Fruit fly (Drosophila melanogaster) ovary, adult (tissue): ENCODE results near the gene put.

ENCODE experiments used
- CG17801 ChIP-seq: fragments of 200-800 bp; optimal IDR thresholded peaks from 2 replicates; lab custom pipeline; 2019; ENCODE audit warnings: missing biosample characterization, mild to moderate bottlenecking, missing genetic modification characterization, moderate library complexity; ENCODE audit not compliant: partially characterized antibody

Gene put

DNA sequence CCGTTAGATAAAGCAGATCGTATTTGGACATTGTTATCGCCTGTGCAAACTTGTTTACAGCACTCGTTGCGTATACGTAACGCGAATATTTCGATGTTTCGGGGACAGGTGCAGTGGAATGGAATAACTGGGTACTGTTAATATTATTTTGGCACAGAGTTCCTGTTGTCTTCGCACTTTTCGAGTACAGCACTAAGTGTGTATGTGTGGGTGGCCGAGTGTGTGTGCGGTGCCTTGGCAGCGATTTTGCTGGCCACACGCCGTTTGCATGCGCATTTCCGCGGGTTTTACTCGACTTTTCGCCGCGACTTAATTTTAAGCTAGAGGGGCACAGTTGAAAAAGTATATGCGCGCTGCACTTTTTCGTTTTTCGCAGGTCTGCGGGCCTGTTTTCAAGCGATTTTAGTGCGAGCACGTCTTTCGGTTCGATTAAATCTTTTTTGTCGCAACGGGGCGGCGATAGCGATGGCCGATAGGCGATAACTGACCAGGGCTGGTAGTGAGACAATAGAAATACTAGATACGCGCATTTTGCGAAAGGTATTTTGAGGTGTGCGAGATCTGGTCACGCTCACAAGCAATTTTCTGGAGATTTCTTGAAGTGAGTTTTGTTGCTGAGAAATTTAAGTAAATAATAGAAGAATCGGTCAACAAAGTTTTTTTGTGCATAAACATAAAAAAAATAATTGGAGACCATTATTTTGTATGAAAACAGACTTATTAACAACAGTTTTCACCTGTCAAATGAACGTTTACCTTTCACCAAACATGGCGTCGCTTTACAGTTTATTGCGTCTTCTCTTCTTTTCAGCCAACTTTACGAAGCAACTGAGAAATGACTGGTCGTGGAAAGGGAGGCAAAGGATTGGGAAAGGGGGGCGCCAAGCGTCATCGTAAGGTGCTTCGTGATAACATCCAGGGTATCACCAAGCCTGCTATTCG lies at the start of gene put, which contains the start of gene His4r:
Gene put, minus strand, starts transcription at position 489 of the 942 bp plus-strand sequence.
Gene His4r, plus strand, starts transcription at position 541 of the 942 bp plus-strand sequence.
- TF ChIP-seq CG17801 (GFP tag; lab: Kevin White, UChicago) = peak; percentile 29

dm6 chr3R:14674762-14675161 lies 49.3 kb upstream of the put start:
- no peak for TF ChIP-seq CG17801 (GFP tag; lab: Kevin White, UChicago)

- TF ChIP-seq CG17801 (GFP tag; lab: Kevin White, UChicago) = no peak
Measured at dm6 chr3R:14672915-14673314, 47.4 kb upstream of the put start.

- no peak for TF ChIP-seq CG17801 (GFP tag; lab: Kevin White, UChicago)
Measured at dm6 chr3R:14670840-14671239, 45.3 kb upstream of the put start.

DNA sequence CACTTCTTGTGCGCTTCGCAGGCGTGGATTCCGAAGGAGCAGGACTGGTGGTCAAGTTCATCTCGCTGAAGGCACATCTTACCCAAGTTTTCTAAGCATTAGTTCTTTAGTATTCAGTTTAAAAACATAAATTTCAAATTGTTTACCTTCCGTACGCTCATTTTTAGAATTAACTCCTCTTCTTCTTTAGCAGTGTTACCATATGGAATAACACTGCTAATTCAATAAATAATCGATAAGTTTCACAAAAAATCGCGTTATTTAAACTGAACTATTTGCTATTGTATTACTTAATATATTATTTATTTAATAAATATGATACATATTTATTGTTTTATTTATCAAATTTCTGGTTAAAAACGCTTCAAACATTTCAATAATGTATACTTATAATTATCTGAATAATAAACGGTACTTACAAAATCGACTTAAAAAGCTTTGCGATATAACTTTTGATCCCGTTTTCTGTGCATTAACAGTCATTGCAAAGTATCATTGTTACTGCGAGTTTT lies 37.5 kb upstream of the put start, which contains the start of the genes Rad17 and BigH1:
Gene Rad17, minus strand, starts transcription at position 209 of the 512 bp plus-strand sequence.
Gene BigH1, plus strand, starts transcription at position 462 of the 512 bp plus-strand sequence.
- no peak for TF ChIP-seq CG17801 (GFP tag; lab: Kevin White, UChicago)

DNA sequence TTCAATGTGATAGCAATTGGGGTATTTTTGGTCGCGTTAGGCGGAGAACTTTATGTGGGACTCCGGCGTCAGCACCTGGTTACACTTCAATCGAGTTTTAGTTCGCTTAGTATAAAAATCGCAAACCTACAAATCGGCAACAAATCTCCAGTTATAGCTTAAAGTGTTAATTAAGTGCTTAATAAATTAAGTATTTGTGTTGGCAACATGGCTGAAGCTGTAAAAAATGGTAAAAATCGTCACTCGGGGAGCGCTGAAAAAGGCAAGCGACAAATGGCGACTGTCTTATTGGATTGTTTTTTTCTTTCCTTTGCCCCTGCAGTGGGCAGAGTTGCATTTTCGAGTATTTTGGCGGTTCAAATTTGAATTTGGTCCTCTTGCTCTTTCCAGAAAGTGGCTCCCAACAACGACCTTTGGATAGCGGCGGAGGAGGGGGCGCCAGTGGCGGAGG lies 33.9 kb upstream of the put start, which contains the start of gene Hexim:
Gene Hexim, plus strand, starts transcription at position 85 of the 451 bp plus-strand sequence.
- TF ChIP-seq CG17801 (GFP tag; lab: Kevin White, UChicago) = peak; percentile 72

- TF ChIP-seq CG17801 (GFP tag; lab: Kevin White, UChicago) = no peak
Measured at dm6 chr3R:14658170-14658569, 32.7 kb upstream of the put start.

DNA sequence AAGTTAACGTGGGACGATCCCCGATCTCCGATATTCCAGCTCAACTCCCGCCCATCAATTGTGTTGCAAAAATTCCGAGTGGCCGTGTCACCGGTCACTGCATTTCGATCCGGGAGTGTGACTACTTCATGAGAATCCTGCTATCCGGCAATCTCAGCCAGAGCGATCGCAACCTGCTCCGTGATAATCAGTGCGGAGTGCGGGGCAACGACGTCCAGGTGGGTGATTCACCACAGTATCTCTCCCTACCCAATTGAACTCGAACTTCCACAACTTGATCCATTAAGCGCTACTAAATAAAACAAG lies 32.1 kb upstream of the put start:
- TF ChIP-seq CG17801 (GFP tag; lab: Kevin White, UChicago) = no peak

DNA sequence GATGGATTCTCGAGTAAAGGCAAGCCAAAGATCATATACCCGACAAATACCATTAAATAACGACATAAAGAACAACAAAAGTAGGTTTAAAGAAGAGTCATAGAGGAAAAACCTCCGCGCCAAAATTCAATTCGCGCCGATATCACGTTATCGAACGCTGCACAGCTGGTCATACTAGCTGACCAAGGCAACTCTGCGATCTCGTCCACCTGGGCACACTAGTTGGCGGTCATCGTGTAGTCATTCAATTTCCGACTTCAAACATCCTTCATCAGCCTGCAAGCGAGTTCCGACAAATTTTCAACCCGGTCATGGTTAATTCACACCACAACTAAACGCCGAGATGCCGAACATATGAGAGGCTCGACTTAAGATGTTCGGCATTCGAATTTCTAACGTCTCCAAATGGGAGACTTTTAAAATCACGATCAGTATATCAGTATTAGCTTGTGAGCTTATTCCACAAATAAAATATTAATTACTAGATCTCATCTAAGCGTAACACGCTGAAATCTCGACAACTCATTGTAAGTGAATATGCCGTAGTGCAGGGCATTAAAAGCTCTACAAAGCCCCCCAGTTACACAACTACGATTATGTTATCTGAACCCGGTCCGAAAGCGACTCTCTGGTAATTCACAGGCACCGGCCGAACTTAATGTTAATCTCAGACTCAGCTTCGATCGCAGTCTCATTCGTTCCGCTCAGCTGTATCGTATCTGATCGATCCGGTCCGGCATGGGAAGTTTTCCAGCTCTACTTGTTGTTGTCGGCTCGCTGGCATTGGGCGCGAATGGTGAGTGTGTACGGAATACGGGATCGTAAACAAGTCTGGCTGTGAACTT lies 31.5 kb upstream of the put start, which contains the start of gene CG3505:
Gene CG3505, plus strand, starts transcription at position 688 of the 845 bp plus-strand sequence.
- TF ChIP-seq CG17801 (GFP tag; lab: Kevin White, UChicago) = no peak

DNA sequence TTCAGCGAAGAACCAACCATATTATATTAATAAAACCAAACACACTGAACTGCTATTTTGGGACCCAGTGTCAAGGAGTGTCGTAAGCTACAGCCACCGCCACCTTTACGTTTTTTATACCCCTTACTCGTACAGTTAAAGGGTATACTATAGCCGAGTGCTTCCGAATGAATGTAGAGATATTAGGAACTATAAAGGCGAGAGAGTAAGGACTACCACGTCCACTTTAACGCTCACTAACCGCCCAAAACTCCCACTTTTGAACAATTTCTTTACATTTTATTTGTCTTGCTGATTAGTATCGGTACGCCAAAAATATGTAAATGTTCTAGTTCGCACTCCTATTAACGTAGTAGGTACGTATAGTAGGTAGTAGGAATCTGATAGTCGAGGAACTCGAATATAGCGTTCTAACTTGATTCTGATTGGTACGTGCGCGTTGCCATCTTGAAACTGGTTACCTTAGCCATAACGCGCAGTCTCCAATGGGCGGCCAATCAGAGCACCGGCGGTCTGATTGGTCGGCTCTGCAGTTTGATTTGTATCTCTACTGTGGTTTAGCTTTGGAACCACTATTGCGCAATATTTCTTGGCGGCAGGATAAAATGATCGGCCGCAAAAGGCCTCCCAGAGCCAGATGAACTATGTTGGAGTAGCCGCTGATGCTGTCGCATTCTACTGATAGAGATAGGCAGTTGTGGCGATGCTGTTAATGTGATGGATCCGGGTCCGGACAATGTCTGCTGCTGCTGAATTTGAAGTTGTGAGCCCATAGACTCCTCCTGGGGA lies 30.6 kb upstream of the put start:
- TF ChIP-seq CG17801 (GFP tag; lab: Kevin White, UChicago) = no peak

DNA sequence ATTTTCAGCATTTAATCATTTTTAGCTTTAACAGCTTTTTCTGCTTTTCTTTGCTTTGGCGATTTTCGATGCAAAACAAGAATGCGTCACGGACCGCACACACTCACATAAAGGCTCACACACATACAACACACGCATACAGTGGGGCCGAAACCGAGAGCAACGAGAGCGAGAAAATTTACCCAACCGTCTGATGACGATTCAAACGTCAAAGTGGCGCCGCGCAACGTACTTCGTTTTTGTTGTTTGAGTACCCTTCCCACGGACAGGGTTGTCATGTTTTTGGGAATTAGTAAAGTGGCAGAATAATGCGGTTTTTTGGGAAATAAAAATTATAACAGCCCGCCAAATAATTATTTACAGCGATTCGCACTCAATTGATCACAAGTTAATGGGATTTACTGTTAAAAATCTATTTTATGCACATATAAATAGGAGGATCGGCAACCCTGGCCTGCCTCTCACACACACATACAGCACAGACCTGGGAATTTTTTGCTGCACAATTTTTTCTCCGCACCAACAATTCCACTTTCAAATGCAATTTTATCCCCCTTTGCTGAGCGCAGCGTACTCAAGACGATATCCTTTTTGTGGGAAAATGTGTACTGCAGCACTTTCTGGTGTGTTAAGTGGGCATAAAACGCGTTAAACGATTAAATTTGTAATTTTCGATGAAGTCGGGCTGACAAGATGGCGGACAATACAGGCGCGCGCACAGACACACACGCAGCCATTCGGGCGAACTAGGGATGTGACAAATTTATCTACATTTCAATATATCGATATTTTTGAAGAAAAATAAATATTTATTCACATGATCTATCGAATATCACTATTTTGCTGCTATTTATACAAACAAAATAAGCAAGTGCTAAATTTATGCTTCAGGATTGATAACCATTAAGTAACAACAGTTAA lies 29.7 kb upstream of the put start:
- TF ChIP-seq CG17801 (GFP tag; lab: Kevin White, UChicago) = peak; percentile 89

DNA sequence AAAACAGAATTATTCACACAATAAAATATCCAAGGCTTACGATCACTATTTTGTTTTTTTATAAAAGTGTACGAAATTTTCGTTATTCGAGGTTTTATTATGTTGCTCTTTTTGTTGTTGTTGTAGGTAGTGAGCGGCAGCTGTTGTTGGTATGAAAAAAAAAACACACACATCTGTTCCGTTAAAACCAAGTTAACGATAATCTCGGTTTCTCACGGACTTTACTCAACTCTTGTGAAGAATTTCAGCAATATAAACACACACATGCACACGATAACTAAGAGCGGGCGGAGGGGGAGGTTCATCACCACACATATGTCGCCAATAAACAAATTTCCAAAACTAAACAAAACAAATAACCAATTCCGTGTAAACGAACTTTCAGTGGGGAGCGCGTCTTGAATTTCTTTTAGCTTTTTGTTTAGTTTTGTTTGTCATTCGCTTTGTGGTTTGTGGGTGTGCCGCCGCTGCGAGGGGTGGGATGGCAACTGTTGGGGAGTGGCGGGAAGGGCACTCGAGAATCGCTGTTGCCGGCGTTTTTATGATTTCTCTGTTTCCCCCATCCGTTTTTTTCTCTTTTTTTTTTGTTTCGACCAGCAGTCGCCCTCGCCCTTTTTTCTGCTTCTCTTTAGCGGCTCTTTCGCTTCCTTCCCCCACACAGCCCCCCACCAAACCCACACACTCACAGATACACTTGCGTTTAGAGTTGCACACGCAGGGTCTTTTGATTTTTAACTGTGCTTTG lies 28.9 kb upstream of the put start:
- TF ChIP-seq CG17801 (GFP tag; lab: Kevin White, UChicago) = no peak
